Fruit fly (Drosophila melanogaster) Kc167 (cell line): ENCODE measurements around the gene CG14435.

ENCODE experiments used
- Sin3A ChIP-seq: fragments of >200 bp; optimal IDR thresholded peaks from 2 replicates; lab custom pipeline; 2018; ENCODE audit warnings: missing external identifiers
- insv ChIP-seq: fragments of >200 bp; optimal IDR thresholded peaks from 3 replicates; lab custom pipeline; 2018; ENCODE audit warnings: missing external identifiers

dm6 chrX:6822904-6823303, 20.8 kb downstream of the CG14435 start, which contains the start of gene Atx-1:
- TF ChIP-seq Sin3A (lab: Kevin White, UChicago) (no peak), insv (lab: Kevin White, UChicago) (no peak)
